Fruit fly (Drosophila melanogaster) whole organism, embryonic: ENCODE results near the gene Zir.
A peak's percentile ranks its signal among the peaks of the same experiment; 100 is the strongest.

Experiments
- Ada2b ChIP-seq: fragments of 200-800 bp; sonication (Bioruptor generic); IDR thresholded peaks from 2 replicates; pipeline ENCODE4 v1.3.6; 2022; ENCODE audit warnings: missing biosample characterization, missing genetic modification characterization
- Blimp-1 ChIP-seq: fragments of 200-800 bp; sonication (Bioruptor generic); optimal IDR thresholded peaks from 3 replicates; lab custom pipeline; 2018; ENCODE audit warnings: missing biosample characterization, missing genetic modification characterization, mild to moderate bottlenecking, moderate library complexity, missing genetic modification reagents
- CG10565 ChIP-seq: fragments of 200-800 bp; sonication (Bioruptor generic); optimal IDR thresholded peaks from 3 replicates; lab custom pipeline; 2016; ENCODE audit warnings: missing biosample characterization, mild to moderate bottlenecking, missing genetic modification characterization
- CG10979 ChIP-seq: fragments of 200-800 bp; sonication (Bioruptor generic); optimal IDR thresholded peaks from 2 replicates; lab custom pipeline; 2018; ENCODE audit warnings: missing biosample characterization, mild to moderate bottlenecking, missing genetic modification characterization, moderate library complexity
- CG11560 ChIP-seq: fragments of 200-800 bp; sonication (Bioruptor generic); IDR thresholded peaks from 3 replicates; pipeline ENCODE4 v1.3.6; 2022; ENCODE audit warnings: missing biosample characterization, missing genetic modification characterization
- CG12104 ChIP-seq: fragments of 200-800 bp; sonication (Bioruptor generic); optimal IDR thresholded peaks from 3 replicates; lab custom pipeline; 2016; ENCODE audit warnings: missing biosample characterization, missing genetic modification characterization
- CG15073 ChIP-seq: fragments of 200-800 bp; sonication (Bioruptor generic); optimal IDR thresholded peaks from 2 replicates; lab custom pipeline; 2016; ENCODE audit warnings: missing biosample characterization, missing genetic modification characterization
- CG17829 ChIP-seq: fragments of 200-800 bp; optimal IDR thresholded peaks from 2 replicates; lab custom pipeline; 2019; ENCODE audit warnings: missing biosample characterization, mild to moderate bottlenecking, missing genetic modification characterization, moderate library complexity
- CG18764 ChIP-seq: fragments of 200-800 bp; sonication (Bioruptor generic); optimal IDR thresholded peaks from 3 replicates; lab custom pipeline; 2016; ENCODE audit warnings: missing biosample characterization, missing genetic modification characterization
- CG2129 ChIP-seq: fragments of 200-800 bp; sonication (Bioruptor generic); IDR thresholded peaks from 2 replicates; pipeline ENCODE4 v1.3.6; 2022; ENCODE audit warnings: missing biosample characterization, missing genetic modification characterization; ENCODE audit not compliant: partially characterized antibody
- CG34422 ChIP-seq: fragments of 200-800 bp; sonication (Bioruptor generic); IDR thresholded peaks from 3 replicates; pipeline ENCODE4 v1.3.6; 2022; ENCODE audit warnings: missing biosample characterization, missing genetic modification characterization
- CG3847 ChIP-seq: fragments of 200-800 bp; sonication (Bioruptor generic); IDR thresholded peaks from 2 replicates; pipeline ENCODE4 v1.3.6; 2022; ENCODE audit warnings: missing biosample characterization, missing genetic modification characterization
- CG43689 ChIP-seq: fragments of 200-800 bp; sonication (Bioruptor generic); IDR thresholded peaks from 2 replicates; pipeline ENCODE4 v1.3.6; 2022; ENCODE audit warnings: missing biosample characterization, missing genetic modification characterization
- CG4854 ChIP-seq: fragments of 200-800 bp; sonication (Bioruptor generic); optimal IDR thresholded peaks from 2 replicates; lab custom pipeline; 2016; ENCODE audit warnings: missing biosample characterization, missing genetic modification characterization, inconsistent platforms
- CG6683 ChIP-seq: fragments of 200-800 bp; sonication (Bioruptor generic); optimal IDR thresholded peaks from 2 replicates; lab custom pipeline; 2017; ENCODE audit warnings: missing biosample characterization, mild to moderate bottlenecking, missing genetic modification characterization, missing genetic modification reagents
- CG6765 ChIP-seq: fragments of 200-800 bp; sonication (Bioruptor generic); optimal IDR thresholded peaks from 3 replicates; lab custom pipeline; 2017; ENCODE audit warnings: missing biosample characterization, mild to moderate bottlenecking, missing genetic modification characterization
- CG6791 ChIP-seq: fragments of 200-800 bp; sonication (Bioruptor generic); IDR thresholded peaks from 3 replicates; pipeline ENCODE4 v1.3.6; 2022; ENCODE audit warnings: missing biosample characterization, missing genetic modification characterization; ENCODE audit not compliant: partially characterized antibody
- CG8388 ChIP-seq: fragments of 200-800 bp; sonication (Bioruptor generic); optimal IDR thresholded peaks from 2 replicates; lab custom pipeline; 2019; ENCODE audit warnings: missing biosample characterization, mild to moderate bottlenecking, missing genetic modification characterization, moderate library complexity
- CG8478 ChIP-seq: fragments of >200 bp; optimal IDR thresholded peaks from 2 replicates; lab custom pipeline; 2018
- Chrac-16 ChIP-seq: fragments of 200-800 bp; sonication (Bioruptor generic); optimal IDR thresholded peaks from 3 replicates; lab custom pipeline; 2016; ENCODE audit warnings: missing biosample characterization, missing genetic modification characterization
- CkIIα-i1 ChIP-seq: fragments of 200-800 bp; sonication (Bioruptor generic); IDR thresholded peaks from 2 replicates; pipeline ENCODE4 v1.3.6; 2022; ENCODE audit warnings: missing biosample characterization, missing genetic modification characterization
- D ChIP-seq, 2 experiments: fragments of 200-800 bp in 1 of 2; fragments of >200 bp in 1 of 2; sonication (Bioruptor generic) in 1 of 2; optimal IDR thresholded peaks; 2 replicates in 1 of 2; 3 replicates in 1 of 2; lab custom pipeline; 2017; ENCODE audit warnings: mild to moderate bottlenecking in 1 of 2, missing biosample characterization in 1 of 2, missing genetic modification characterization in 1 of 2, missing genetic modification reagents in 1 of 2
- Dek ChIP-seq: fragments of 200-800 bp; sonication (Bioruptor generic); optimal IDR thresholded peaks from 3 replicates; lab custom pipeline; 2019; ENCODE audit warnings: missing biosample characterization, mild to moderate bottlenecking, missing genetic modification characterization, moderate library complexity
- Dip3 ChIP-seq: fragments of 200-800 bp; sonication (Bioruptor generic); optimal IDR thresholded peaks from 3 replicates; lab custom pipeline; 2016; ENCODE audit warnings: missing biosample characterization, missing genetic modification characterization
- Ets97D ChIP-seq: fragments of 200-800 bp; sonication (Bioruptor generic); optimal IDR thresholded peaks from 3 replicates; lab custom pipeline; 2016; ENCODE audit warnings: missing biosample characterization, missing genetic modification characterization
- Gug ChIP-seq: fragments of 200-800 bp; sonication (Bioruptor generic); IDR thresholded peaks from 4 replicates; pipeline ENCODE4 v1.3.6; 2022; ENCODE audit warnings: missing biosample characterization, missing genetic modification characterization
- HmgZ ChIP-seq: fragments of 200-800 bp; sonication (Bioruptor generic); optimal IDR thresholded peaks from 2 replicates; lab custom pipeline; 2018; ENCODE audit warnings: missing biosample characterization, mild to moderate bottlenecking, missing genetic modification characterization
- Jarid2 ChIP-seq: fragments of 200-800 bp; sonication (Bioruptor generic); optimal IDR thresholded peaks from 3 replicates; lab custom pipeline; 2017; ENCODE audit warnings: mild to moderate bottlenecking, missing biosample characterization, missing genetic modification reagents, missing genetic modification characterization
- NC2α ChIP-seq: fragments of 200-800 bp; sonication (Bioruptor generic); optimal IDR thresholded peaks from 2 replicates; lab custom pipeline; 2016; ENCODE audit warnings: missing biosample characterization, missing genetic modification characterization
- NK7.1 ChIP-seq: fragments of 200-800 bp; sonication (Bioruptor generic); optimal IDR thresholded peaks from 3 replicates; lab custom pipeline; 2016; ENCODE audit warnings: missing biosample characterization, missing genetic modification characterization
- Opbp ChIP-seq: fragments of 200-800 bp; sonication (Bioruptor generic); IDR thresholded peaks from 3 replicates; pipeline ENCODE4 v1.3.6; 2022; ENCODE audit warnings: missing biosample characterization, missing genetic modification characterization; ENCODE audit not compliant: partially characterized antibody
- Sox102F ChIP-seq: fragments of 200-800 bp; sonication (Bioruptor generic); optimal IDR thresholded peaks from 2 replicates; lab custom pipeline; 2018; ENCODE audit warnings: missing biosample characterization, mild to moderate bottlenecking, missing genetic modification characterization, moderate library complexity
- Sry-β ChIP-seq: fragments of 200-800 bp; sonication (Bioruptor generic); optimal IDR thresholded peaks from 2 replicates; lab custom pipeline; 2018; ENCODE audit warnings: missing biosample characterization, mild to moderate bottlenecking, missing genetic modification characterization, moderate library complexity
- Trl ChIP-seq, 3 experiments: fragments of >200 bp in 2 of 3; fragments of 200-800 bp in 1 of 3; sonication (Bioruptor generic) in 1 of 3; optimal IDR thresholded peaks; 2 replicates in 1 of 3; 3 replicates in 2 of 3; lab custom pipeline; 2016 to 2017; ENCODE audit warnings: missing biosample characterization in 1 of 3, missing genetic modification characterization in 1 of 3
- Usf ChIP-seq: fragments of 200-800 bp; sonication (Bioruptor generic); optimal IDR thresholded peaks from 2 replicates; lab custom pipeline; 2017; ENCODE audit warnings: missing genotype, missing biosample characterization, missing genetic modification characterization
- crc ChIP-seq: fragments of 200-800 bp; sonication (Bioruptor generic); optimal IDR thresholded peaks from 2 replicates; lab custom pipeline; 2016; ENCODE audit warnings: missing biosample characterization, missing genetic modification characterization
- dan ChIP-seq: fragments of 200-800 bp; sonication (Bioruptor generic); IDR thresholded peaks from 2 replicates; pipeline ENCODE4 v1.3.6; 2022; ENCODE audit warnings: missing biosample characterization, missing genetic modification characterization
- danr ChIP-seq: fragments of 200-800 bp; sonication (Bioruptor generic); IDR thresholded peaks from 2 replicates; pipeline ENCODE4 v1.3.6; 2022; ENCODE audit warnings: missing biosample characterization, missing genetic modification characterization
- dysf ChIP-seq: fragments of 200-800 bp; sonication (Bioruptor generic); IDR thresholded peaks from 3 replicates; pipeline ENCODE4 v1.3.6; 2022; ENCODE audit warnings: missing biosample characterization, missing genetic modification characterization
- gcm2 ChIP-seq: fragments of 200-800 bp; sonication (Bioruptor generic); optimal IDR thresholded peaks from 2 replicates; lab custom pipeline; 2016; ENCODE audit warnings: missing biosample characterization, missing genetic modification characterization
- gfzf ChIP-seq: fragments of 200-800 bp; sonication (Bioruptor generic); optimal IDR thresholded peaks from 2 replicates; lab custom pipeline; 2016; ENCODE audit warnings: missing biosample characterization, mild to moderate bottlenecking, missing genetic modification characterization, moderate library complexity
- gsb ChIP-seq: fragments of 200-800 bp; sonication (Bioruptor generic); IDR thresholded peaks from 2 replicates; pipeline ENCODE4 v1.3.6; 2022; ENCODE audit warnings: missing biosample characterization, missing genetic modification characterization
- gt ChIP-seq: fragments of 200-800 bp; sonication (Bioruptor generic); IDR thresholded peaks from 2 replicates; pipeline ENCODE4 v1.3.6; 2022; ENCODE audit warnings: missing biosample characterization, missing genetic modification characterization
- repo ChIP-seq: fragments of 200-800 bp; sonication (Bioruptor generic); optimal IDR thresholded peaks from 2 replicates; lab custom pipeline; 2016; ENCODE audit warnings: missing biosample characterization, missing genetic modification characterization
- run ChIP-seq: fragments of 200-800 bp; sonication (Bioruptor generic); optimal IDR thresholded peaks from 3 replicates; lab custom pipeline; 2018; ENCODE audit warnings: missing biosample characterization, mild to moderate bottlenecking, missing genetic modification characterization
- sc ChIP-seq, 3 experiments: fragments of >200 bp in 2 of 3; fragments of 200-800 bp in 1 of 3; sonication (Bioruptor generic) in 1 of 3; optimal IDR thresholded peaks; 2 replicates in 2 of 3; 3 replicates in 1 of 3; lab custom pipeline; 2017; ENCODE audit warnings: mild to moderate bottlenecking in 1 of 3, missing biosample characterization in 1 of 3, missing genetic modification characterization in 1 of 3, missing genetic modification reagents in 1 of 3
- sob ChIP-seq: fragments of 200-800 bp; sonication (Bioruptor generic); IDR thresholded peaks from 2 replicates; pipeline ENCODE4 v1.3.6; 2022; ENCODE audit warnings: missing biosample characterization, missing genetic modification characterization
- unpg ChIP-seq: fragments of 200-800 bp; sonication (Bioruptor generic); optimal IDR thresholded peaks from 3 replicates; lab custom pipeline; 2018; ENCODE audit warnings: missing biosample characterization, mild to moderate bottlenecking, missing genetic modification characterization, moderate library complexity

The Zir gene

DNA sequence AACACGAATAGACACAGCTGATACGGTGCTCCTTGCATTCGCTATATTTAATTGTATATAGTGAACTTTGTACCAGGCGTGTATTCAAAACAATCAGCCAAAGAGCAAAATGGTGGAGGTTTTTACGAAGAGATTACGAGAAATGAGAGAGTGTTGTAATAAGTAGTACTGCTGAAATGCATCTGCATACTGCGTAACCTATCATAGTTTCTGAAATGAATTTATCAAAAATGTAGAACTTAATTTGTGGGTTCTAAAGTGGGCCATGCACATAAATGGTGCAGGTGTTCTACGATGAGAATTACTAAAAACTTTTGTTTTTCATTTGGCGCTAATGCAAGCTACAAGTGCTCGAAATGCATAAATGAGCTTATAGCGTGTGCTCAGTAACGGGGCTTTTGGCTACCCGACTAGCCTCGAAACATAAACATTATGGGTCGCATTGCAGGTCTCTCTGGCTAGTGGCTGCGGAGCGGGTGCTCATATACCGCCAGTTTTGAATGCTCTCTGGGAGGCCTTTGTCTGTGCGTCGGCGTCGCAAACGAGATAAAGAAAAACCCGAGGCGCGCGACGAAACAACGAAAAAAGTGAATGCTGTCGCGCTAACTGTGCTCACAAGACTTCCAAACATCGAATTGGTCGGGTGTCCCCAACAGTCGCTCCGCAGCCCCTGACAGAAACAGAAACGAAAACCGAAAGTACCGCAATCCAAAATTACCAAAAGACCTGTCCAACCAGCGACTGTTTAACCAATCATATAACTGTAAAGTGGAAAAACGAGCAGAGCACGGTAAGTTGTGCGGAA is 37.1 kb downstream of the Zir start, which contains the start of gene Gs1 (continued):
- no peak for TF ChIP-seq CG18764
- TF ChIP-seq CG6683 (GFP tag; lab: Kevin White, UChicago), result no peak
- TF ChIP-seq gfzf (GFP tag; lab: Kevin White, UChicago), result no peak
- TF ChIP-seq sob (GFP tag; lab: Robert Waterston, UW), result peak; percentile 70
- no peak for TF ChIP-seq crc
- no peak for TF ChIP-seq repo (GFP tag; lab: Kevin White, UChicago)
- TF ChIP-seq Gug (GFP tag; lab: Robert Waterston, UW), result no peak
- no peak for TF ChIP-seq CG4854 (GFP tag; lab: Kevin White, UChicago)
- TF ChIP-seq Trl (optimal IDR thresholded peaks at IDR 0.05; lab: Kevin White, UChicago), result peak; percentile 87 to 89
- peak; percentile 48 for TF ChIP-seq Trl (GFP tag; optimal IDR thresholded peaks at IDR 0.05; lab: Kevin White, UChicago)
- no peak for TF ChIP-seq Ets97D
- TF ChIP-seq CG2129 (GFP tag; lab: Robert Waterston, UW), result no peak
- TF ChIP-seq sc (optimal IDR thresholded peaks at IDR 0.05; lab: Kevin White, UChicago), result no peak
- no peak for TF ChIP-seq sc (GFP tag; optimal IDR thresholded peaks at IDR 0.05; lab: Kevin White, UChicago)
- peak; percentile 47 for TF ChIP-seq unpg
- TF ChIP-seq Dek (tag; lab: Kevin White, UChicago), result peak; percentile 37
- peak; percentile 89 for TF ChIP-seq Jarid2 (GFP tag; lab: Kevin White, UChicago)
- no peak for TF ChIP-seq Sox102F (GFP tag; lab: Kevin White, UChicago)
- peak; percentile 81 for TF ChIP-seq HmgZ (tag; lab: Kevin White, UChicago)
- no peak for TF ChIP-seq CG11560 (tag; lab: Robert Waterston, UW)
- 0 out of 3 replicates have a peak, but pooled peaks have one; percentile 45 for TF ChIP-seq Opbp (GFP tag; lab: Robert Waterston, UW)
- TF ChIP-seq dan (GFP tag; lab: Robert Waterston, UW), result no peak
- peak; percentile 87 for TF ChIP-seq Blimp-1 (GFP tag; lab: Kevin White, UChicago)
- TF ChIP-seq CG43689 (GFP tag; lab: Robert Waterston, UW), result peak; percentile 12; the same call in 1 of the 2 replicates
- TF ChIP-seq dysf (GFP tag; lab: Robert Waterston, UW), result peak; percentile 26; the same call in 1 of the 3 replicates
- peak; percentile 32; the same call in 1 of the 3 replicates for TF ChIP-seq CG34422 (GFP tag; lab: Robert Waterston, UW)
- no peak for TF ChIP-seq NK7.1
- TF ChIP-seq D (optimal IDR thresholded peaks at IDR 0.05; lab: Kevin White, UChicago), result no peak
- no peak for TF ChIP-seq D (GFP tag; optimal IDR thresholded peaks at IDR 0.05; lab: Kevin White, UChicago)
- no peak for TF ChIP-seq Usf (GFP tag; lab: Kevin White, UChicago)
- TF ChIP-seq CG12104, result no peak
- no peak for TF ChIP-seq Sry-β (GFP tag; lab: Kevin White, UChicago)
- TF ChIP-seq gsb (GFP tag; lab: Robert Waterston, UW), result no peak
- TF ChIP-seq CG10979 (tag; lab: Kevin White, UChicago), result no peak
- TF ChIP-seq CG6791 (GFP tag; lab: Robert Waterston, UW), result peak; percentile 57; the same call in 1 of the 3 replicates
- TF ChIP-seq Dip3 (GFP tag; lab: Kevin White, UChicago), result no peak
- TF ChIP-seq danr (GFP tag; lab: Robert Waterston, UW), result no peak
- TF ChIP-seq CG8478 (lab: Kevin White, UChicago), result no peak
- TF ChIP-seq CG8388, result no peak
- no peak for TF ChIP-seq CG3847 (GFP tag; lab: Robert Waterston, UW)
- TF ChIP-seq Chrac-16 (GFP tag; lab: Kevin White, UChicago), result no peak
- peak; percentile 39 for TF ChIP-seq CG17829 (tag; lab: Kevin White, UChicago)
- TF ChIP-seq gt, result no peak
- no peak for TF ChIP-seq Ada2b (GFP tag; lab: Robert Waterston, UW)
- peak; percentile 35 for TF ChIP-seq CG6765 (GFP tag; lab: Kevin White, UChicago)
- TF ChIP-seq gcm2 (GFP tag; lab: Kevin White, UChicago), result no peak
- no peak for TF ChIP-seq CG10565 (GFP tag; lab: Kevin White, UChicago)
- TF ChIP-seq CkIIα-i1 (GFP tag; lab: Robert Waterston, UW), result no peak
- peak; percentile 7 for TF ChIP-seq run (tag; lab: Kevin White, UChicago)
- no peak for TF ChIP-seq NC2α (GFP tag; lab: Kevin White, UChicago)
- no peak for TF ChIP-seq CG15073 (GFP tag; lab: Kevin White, UChicago)
